Comparison of ENCODE assay signal across 1 fruit fly cellular context in the genomic region with DNA sequence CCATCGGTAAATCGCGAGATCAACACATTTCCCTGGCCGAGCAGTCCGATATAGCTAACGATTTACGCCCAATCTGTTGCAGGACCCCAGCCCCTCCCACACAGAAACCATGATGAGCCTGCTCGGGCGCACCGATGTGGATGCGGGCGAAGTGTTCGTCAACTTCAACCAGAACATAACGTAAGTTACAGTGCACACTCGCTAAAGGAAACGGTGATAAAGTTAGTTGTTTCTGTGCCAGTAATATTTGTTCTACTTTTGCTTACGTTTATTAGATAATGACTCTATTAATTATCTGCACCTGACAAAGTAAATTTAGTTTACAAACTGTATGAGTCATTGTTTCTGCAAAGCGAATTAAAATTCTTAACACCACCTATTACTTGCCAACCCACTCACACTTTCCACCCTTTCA.
TF ChIP-seq lines count a peak whose summit lies in the region.

No protein-coding gene starts in this region.

TF ChIP-seq in whole organism, embryonic, 481 proteins besides CTCF, POLR2A, EP300 and RAD21 (continued from another document):
- no peak for TF ChIP-seq CG7987 (GFP tag; optimal IDR thresholded peaks at IDR 0.05; lab: Kevin White, UChicago)
- TF ChIP-seq CG17359 (tag; optimal IDR thresholded peaks at IDR 0.05; lab: Kevin White, UChicago) = no peak
- no peak for TF ChIP-seq Adf1 (GFP tag; IDR thresholded peaks at IDR 0.05; lab: Robert Waterston, UW)
- no peak for TF ChIP-seq bcd (GFP tag; optimal IDR thresholded peaks at IDR 0.05; lab: Kevin White, UChicago)
- no peak for TF ChIP-seq Trl (optimal IDR thresholded peaks at IDR 0.05; lab: Kevin White, UChicago)
- TF ChIP-seq Trl (GFP tag; optimal IDR thresholded peaks at IDR 0.05; lab: Kevin White, UChicago) = no peak
- no peak for TF ChIP-seq Atf6 (GFP tag; IDR thresholded peaks at IDR 0.05; lab: Robert Waterston, UW)
- no peak for TF ChIP-seq sr (GFP tag; IDR thresholded peaks at IDR 0.05; lab: Robert Waterston, UW)
- no peak for TF ChIP-seq stwl (tag; optimal IDR thresholded peaks at IDR 0.05; lab: Kevin White, UChicago)
- TF ChIP-seq knrl (GFP tag; IDR thresholded peaks at IDR 0.05; lab: Robert Waterston, UW; ENCODE audit: partially characterized antibody) = no peak
- TF ChIP-seq sens-2 (GFP tag; IDR thresholded peaks at IDR 0.05; lab: Robert Waterston, UW) = no peak
- TF ChIP-seq CG32532 (GFP tag; IDR thresholded peaks at IDR 0.05; lab: Robert Waterston, UW) = peak; percentile 42; the same call in 1 of the 2 replicates
- TF ChIP-seq Drgx (GFP tag; IDR thresholded peaks at IDR 0.05; lab: Robert Waterston, UW) = 0 out of 2 replicates have a peak, but pooled peaks have one; percentile 13
- no peak for TF ChIP-seq Hmx (GFP tag; optimal IDR thresholded peaks at IDR 0.05; lab: Kevin White, UChicago)
- no peak for TF ChIP-seq Ssrp (tag; optimal IDR thresholded peaks at IDR 0.05; lab: Kevin White, UChicago)
- TF ChIP-seq CG8281 (tag; optimal IDR thresholded peaks at IDR 0.05; lab: Kevin White, UChicago) = no peak
- TF ChIP-seq CG8765 (GFP tag; IDR thresholded peaks at IDR 0.05; lab: Robert Waterston, UW) = no peak
- TF ChIP-seq Hr78 (GFP tag; optimal IDR thresholded peaks at IDR 0.05; lab: Kevin White, UChicago) = no peak
- no peak for TF ChIP-seq CG2875 (GFP tag; optimal IDR thresholded peaks at IDR 0.05; lab: Kevin White, UChicago)
- peak; percentile 33; the same call in 2 of the 3 replicates for TF ChIP-seq dysf (GFP tag; IDR thresholded peaks at IDR 0.05; lab: Robert Waterston, UW)
- TF ChIP-seq CG9932 (GFP tag; IDR thresholded peaks at IDR 0.05; lab: Robert Waterston, UW) = no peak
- no peak for TF ChIP-seq esg (GFP tag; conservative IDR thresholded peaks at IDR 0.05; lab: Robert Waterston, UW)
- no peak for TF ChIP-seq CG6791 (GFP tag; IDR thresholded peaks at IDR 0.05; lab: Robert Waterston, UW; ENCODE audit: partially characterized antibody)
- TF ChIP-seq Sox100B (GFP tag; optimal IDR thresholded peaks at IDR 0.05; lab: Kevin White, UChicago) = no peak
- TF ChIP-seq hkb (optimal IDR thresholded peaks at IDR 0.05; lab: Kevin White, UChicago) = no peak
- peak; percentile 20; the same call in 1 of the 2 replicates for TF ChIP-seq hkb (GFP tag; IDR thresholded peaks at IDR 0.05; lab: Robert Waterston, UW)
- no peak for TF ChIP-seq CG11093 (GFP tag; IDR thresholded peaks at IDR 0.05; lab: Robert Waterston, UW)
- TF ChIP-seq CG17385 (GFP tag; optimal IDR thresholded peaks at IDR 0.05; lab: Kevin White, UChicago) = no peak
- no peak for TF ChIP-seq dan (GFP tag; IDR thresholded peaks at IDR 0.05; lab: Robert Waterston, UW)
- TF ChIP-seq NC2β (GFP tag; optimal IDR thresholded peaks at IDR 0.05; lab: Kevin White, UChicago) = no peak
- TF ChIP-seq fd102C (GFP tag; optimal IDR thresholded peaks at IDR 0.05; lab: Kevin White, UChicago) = no peak
- no peak for TF ChIP-seq HLH54F (GFP tag; optimal IDR thresholded peaks at IDR 0.05; lab: Kevin White, UChicago)
- TF ChIP-seq grau (tag; optimal IDR thresholded peaks at IDR 0.05; lab: Kevin White, UChicago) = peak; percentile 87
- TF ChIP-seq row (GFP tag; IDR thresholded peaks at IDR 0.05; lab: Robert Waterston, UW) = peak; percentile 34; the same call in 2 of the 3 replicates
- peak in 1 of 2 experiments; percentile 20 for TF ChIP-seq Pdp1 (GFP tag; optimal IDR thresholded peaks at IDR 0.05; lab: Kevin White, UChicago)
- no peak for TF ChIP-seq CG3281 (GFP tag; optimal IDR thresholded peaks at IDR 0.05; lab: Kevin White, UChicago)
- TF ChIP-seq Bdp1 (GFP tag; optimal IDR thresholded peaks at IDR 0.05; lab: Kevin White, UChicago) = no peak
- TF ChIP-seq CG4360 (GFP tag; IDR thresholded peaks at IDR 0.05; lab: Robert Waterston, UW) = no peak
- TF ChIP-seq CG13775 (GFP tag; optimal IDR thresholded peaks at IDR 0.05; lab: Kevin White, UChicago) = no peak
- TF ChIP-seq Med (GFP tag; lab: Kevin White, UChicago) = peak; percentile 79
- no peak for TF ChIP-seq CG1529 (GFP tag; optimal IDR thresholded peaks at IDR 0.05; lab: Kevin White, UChicago)
- TF ChIP-seq CG4854 (GFP tag; optimal IDR thresholded peaks at IDR 0.05; lab: Kevin White, UChicago) = no peak
- no peak for TF ChIP-seq CG33213 (GFP tag; optimal IDR thresholded peaks at IDR 0.05; lab: Kevin White, UChicago)
- no peak for TF ChIP-seq vvl (GFP tag; IDR thresholded peaks at IDR 0.05; lab: Robert Waterston, UW)
- TF ChIP-seq salm (tag; optimal IDR thresholded peaks at IDR 0.05; lab: Kevin White, UChicago) = no peak
- no peak for TF ChIP-seq NFAT (GFP tag; IDR thresholded peaks at IDR 0.05; lab: Robert Waterston, UW)
- no peak for TF ChIP-seq CG4404 (GFP tag; IDR thresholded peaks at IDR 0.05; lab: Robert Waterston, UW)
- TF ChIP-seq Mrtf (GFP tag; IDR thresholded peaks at IDR 0.05; lab: Robert Waterston, UW) = no peak
- no peak for TF ChIP-seq CG18599 (GFP tag; optimal IDR thresholded peaks at IDR 0.05; lab: Kevin White, UChicago)
- TF ChIP-seq Max (GFP tag; optimal IDR thresholded peaks at IDR 0.05; lab: Kevin White, UChicago) = no peak
- TF ChIP-seq dati (GFP tag; IDR thresholded peaks at IDR 0.05; lab: Robert Waterston, UW) = no peak
- no peak for TF ChIP-seq Camta (GFP tag; optimal IDR thresholded peaks at IDR 0.05; lab: Kevin White, UChicago)
- no peak for TF ChIP-seq caup (GFP tag; optimal IDR thresholded peaks at IDR 0.05; lab: Kevin White, UChicago; ENCODE audit: severe bottlenecking)
- no peak for TF ChIP-seq pb (GFP tag; optimal IDR thresholded peaks at IDR 0.05; lab: Kevin White, UChicago)
- TF ChIP-seq prd (optimal IDR thresholded peaks at IDR 0.05; lab: Kevin White, UChicago) = no peak
- no peak for TF ChIP-seq prd (GFP tag; IDR thresholded peaks at IDR 0.05; lab: Robert Waterston, UW)
- no peak for TF ChIP-seq lbe (GFP tag; optimal IDR thresholded peaks at IDR 0.05; lab: Kevin White, UChicago)
- peak; percentile 94 for TF ChIP-seq CG9437 (GFP tag; optimal IDR thresholded peaks at IDR 0.05; lab: Kevin White, UChicago)
